Worm (Caenorhabditis elegans): ENCODE results near the gene agmo-1.

DNA sequence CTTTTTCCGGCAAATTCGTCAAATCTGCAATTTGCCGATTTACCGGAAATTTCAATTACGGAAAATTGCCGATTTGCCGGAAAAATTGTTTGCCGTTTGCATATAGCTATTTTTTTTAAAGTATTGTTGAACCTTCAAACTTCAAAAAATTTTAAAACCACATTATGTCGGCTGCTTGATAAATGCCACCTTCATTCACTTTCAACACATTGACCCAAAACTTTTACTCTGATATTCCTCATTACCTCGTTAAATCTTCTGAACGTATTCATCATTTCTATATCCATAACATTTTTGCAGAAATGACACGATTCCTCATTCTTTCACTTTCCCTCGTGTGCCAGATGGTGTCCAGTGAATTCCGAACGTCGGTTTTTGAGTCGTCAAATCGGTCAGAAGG lies 30.7 kb upstream of the agmo-1 start, which contains the start of gene Y37D8A.3:
- TF ChIP-seq lsy-2 (tag; optimal IDR thresholded peaks at IDR 0.05) (no peak), sem-2 (GFP tag; optimal IDR thresholded peaks at IDR 0.05) (no peak), ztf-11 (tag; optimal IDR thresholded peaks at IDR 0.05) (no peak), ces-1 (GFP tag; optimal IDR thresholded peaks at IDR 0.05) (no peak), elt-1 (tag; optimal IDR thresholded peaks at IDR 0.05; ENCODE audit: borderline replicate concordance, insufficient read depth) (no peak), mab-5 (tag; optimal IDR thresholded peaks at IDR 0.05) (no peak), unc-62 (GFP tag; optimal IDR thresholded peaks at IDR 0.05) (no peak), unc-120 (tag; optimal IDR thresholded peaks at IDR 0.05; ENCODE audit: poor library complexity, severe bottlenecking) (no peak), pha-4 (tag; optimal IDR thresholded peaks at IDR 0.05) (no peak), nhr-12 (tag; optimal IDR thresholded peaks at IDR 0.05) (no peak), bed-3 (GFP tag; optimal IDR thresholded peaks at IDR 0.05) (no peak), nhr-28 (tag; optimal IDR thresholded peaks at IDR 0.05) (no peak), ham-2 (GFP tag; optimal IDR thresholded peaks at IDR 0.05) (no peak), snpc-4 (tag; optimal IDR thresholded peaks at IDR 0.05) (no peak)
